Fruit fly (Drosophila melanogaster) S2 (cell line): ENCODE results near the gene Ir76b.

Source experiments
- CG8478 ChIP-seq: fragments of >200 bp; optimal IDR thresholded peaks from 2 replicates; lab custom pipeline; 2018
- CTCF ChIP-seq, 2 experiments: fragments of >200 bp; optimal IDR thresholded peaks; 2 replicates each; lab custom pipeline; 2018

Ir76b gene

dm6 chr3L:20085035-20085434 is 26.3 kb downstream of the Ir76b start:
- TF ChIP-seq CG8478 (lab: Kevin White, UChicago): no peak
- TF ChIP-seq CTCF (optimal IDR thresholded peaks at IDR 0.05; lab: Kevin White, UChicago): no peak

dm6 chr3L:20062546-20062945 is 48.8 kb downstream of the Ir76b start:
- TF ChIP-seq CG8478 (lab: Kevin White, UChicago) (no peak), CTCF (optimal IDR thresholded peaks at IDR 0.05; lab: Kevin White, UChicago) (no peak)
